Worm (Caenorhabditis elegans) whole organism, mixed stage, embryonic: ENCODE measurements around the gene D1086.8.

Experiments
- M03D4.4 ChIP-seq: sonication (generic microtip); optimal IDR thresholded peaks from 2 replicates; lab custom pipeline; 2017; ENCODE audit warnings: mild to moderate bottlenecking, missing genetic modification characterization, missing compliant biosample characterization
- blmp-1 ChIP-seq: fragments of 150-350 bp; optimal IDR thresholded peaks from 2 replicates; lab custom pipeline; 2014; ENCODE audit warnings: missing biosample characterization, missing genetic modification characterization
- ceh-43 ChIP-seq: fragments of 200-800 bp; sonication (Bioruptor generic); optimal IDR thresholded peaks from 2 replicates; lab custom pipeline; 2018; ENCODE audit warnings: mild to moderate bottlenecking, missing genetic modification characterization, moderate library complexity, missing compliant biosample characterization
- ceh-83 ChIP-seq: fragments of 200-800 bp; sonication (Bioruptor generic); optimal IDR thresholded peaks from 2 replicates; lab custom pipeline; 2018; ENCODE audit warnings: mild to moderate bottlenecking, missing genetic modification characterization, missing compliant biosample characterization
- ces-1 ChIP-seq: fragments of 150-350 bp; optimal IDR thresholded peaks from 2 replicates; lab custom pipeline; 2014; ENCODE audit warnings: missing biosample characterization, missing genetic modification reagents, missing genetic modification characterization
- cnd-1 ChIP-seq: fragments of 200-800 bp; sonication (Bioruptor generic); optimal IDR thresholded peaks from 2 replicates; lab custom pipeline; 2018; ENCODE audit warnings: mild to moderate bottlenecking, missing genetic modification characterization, missing compliant biosample characterization
- drap-1 ChIP-seq: fragments of 200-800 bp; sonication (Bioruptor generic); optimal IDR thresholded peaks from 3 replicates; lab custom pipeline; 2018; ENCODE audit warnings: mild to moderate bottlenecking, missing genetic modification characterization, missing compliant biosample characterization
- elt-1 ChIP-seq: sonication (generic microtip); optimal IDR thresholded peaks from 2 replicates; lab custom pipeline; 2017; ENCODE audit warnings: missing genetic modification characterization, mild to moderate bottlenecking, missing compliant biosample characterization, antibody characterized with exemption, moderate library complexity, borderline replicate concordance; ENCODE audit not compliant: insufficient read depth
- elt-3 ChIP-seq: fragments of 150-350 bp; optimal IDR thresholded peaks from 2 replicates; lab custom pipeline; 2014; ENCODE audit warnings: missing biosample characterization, missing genetic modification characterization
- flh-1 ChIP-seq: fragments of 200-800 bp; sonication (Bioruptor generic); optimal IDR thresholded peaks from 2 replicates; lab custom pipeline; 2018; ENCODE audit warnings: mild to moderate bottlenecking, missing genetic modification characterization, moderate library complexity, missing compliant biosample characterization
- ham-2 ChIP-seq: fragments of 200-800 bp; sonication (Bioruptor generic); optimal IDR thresholded peaks from 2 replicates; lab custom pipeline; 2018; ENCODE audit warnings: mild to moderate bottlenecking, missing genetic modification characterization, missing compliant biosample characterization
- hlh-1 ChIP-seq: fragments of 150-350 bp; optimal IDR thresholded peaks from 2 replicates; lab custom pipeline; 2014; ENCODE audit warnings: missing biosample characterization, missing genetic modification reagents, missing genetic modification characterization
- lin-13 ChIP-seq: fragments of 150-350 bp; optimal IDR thresholded peaks from 2 replicates; lab custom pipeline; 2014; ENCODE audit warnings: missing biosample characterization, missing genetic modification characterization
- mls-2 ChIP-seq: sonication (generic microtip); optimal IDR thresholded peaks from 2 replicates; lab custom pipeline; 2016; ENCODE audit warnings: mild to moderate bottlenecking, missing genetic modification characterization, moderate library complexity, missing compliant biosample characterization
- nhr-12 ChIP-seq: fragments of 150-350 bp; optimal IDR thresholded peaks from 2 replicates; lab custom pipeline; 2014; ENCODE audit warnings: missing biosample characterization, missing genetic modification characterization
- nhr-2 ChIP-seq: fragments of 150-350 bp; optimal IDR thresholded peaks from 2 replicates; lab custom pipeline; 2014; ENCODE audit warnings: missing biosample characterization, missing genetic modification characterization
- nhr-237 ChIP-seq: fragments of 150-350 bp; optimal IDR thresholded peaks from 2 replicates; lab custom pipeline; 2014; ENCODE audit warnings: missing biosample characterization, missing genetic modification characterization
- pha-4 ChIP-seq: fragments of 150-350 bp; optimal IDR thresholded peaks from 2 replicates; lab custom pipeline; 2018; ENCODE audit warnings: missing biosample characterization, missing genetic modification reagents, missing genetic modification characterization
- sptf-1 ChIP-seq: sonication (generic microtip); optimal IDR thresholded peaks from 2 replicates; lab custom pipeline; 2017; ENCODE audit warnings: mild to moderate bottlenecking, missing genetic modification characterization, moderate library complexity, missing compliant biosample characterization
- tbx-8 ChIP-seq: fragments of 200-800 bp; sonication (Bioruptor generic); optimal IDR thresholded peaks from 2 replicates; lab custom pipeline; 2018; ENCODE audit warnings: mild to moderate bottlenecking, missing genetic modification characterization, moderate library complexity, missing compliant biosample characterization
- unc-120 ChIP-seq: sonication (generic microtip); optimal IDR thresholded peaks from 2 replicates; lab custom pipeline; 2017; ENCODE audit warnings: missing genetic modification characterization, missing compliant biosample characterization; ENCODE audit not compliant: poor library complexity, severe bottlenecking
- unc-39 ChIP-seq: fragments of 150-350 bp; optimal IDR thresholded peaks from 2 replicates; lab custom pipeline; 2014; ENCODE audit warnings: missing biosample characterization, missing genetic modification characterization
- zip-8 ChIP-seq: fragments of 150-350 bp; optimal IDR thresholded peaks from 2 replicates; lab custom pipeline; 2014; ENCODE audit warnings: missing biosample characterization, missing genetic modification characterization
- ztf-11 ChIP-seq: fragments of 150-350 bp; optimal IDR thresholded peaks from 2 replicates; lab custom pipeline; 2014; ENCODE audit warnings: missing biosample characterization, missing genetic modification characterization

D1086.8 gene

DNA sequence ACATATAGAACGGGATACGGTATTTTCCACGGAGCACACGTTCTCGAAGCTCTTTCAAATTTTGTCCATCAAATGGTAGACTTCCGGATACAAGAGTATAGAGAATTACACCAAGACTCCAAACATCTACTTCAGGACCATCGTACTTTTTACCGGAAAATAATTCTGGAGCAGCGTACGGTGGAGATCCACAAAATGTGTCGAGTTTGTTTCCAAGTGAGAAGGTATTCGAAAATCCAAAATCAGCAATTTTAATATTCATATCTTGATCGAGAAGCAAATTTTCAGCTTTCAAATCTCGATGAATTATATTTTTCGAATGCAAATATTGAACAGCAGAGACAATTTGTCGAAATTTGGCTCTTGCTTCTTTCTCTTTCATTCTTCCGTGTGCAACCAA lies 29.3 kb downstream of the D1086.8 start:
- TF ChIP-seq pha-4 (tag; lab: Kevin White, UChicago) (no peak), zip-8 (tag; lab: Kevin White, UChicago) (no peak), unc-39 (tag; lab: Kevin White, UChicago) (no peak), elt-3 (tag; lab: Kevin White, UChicago) (no peak), hlh-1 (tag; lab: Kevin White, UChicago) (no peak), blmp-1 (no peak), nhr-2 (tag; lab: Kevin White, UChicago) (no peak), elt-1 (tag; lab: Kevin White, UChicago) (no peak), ceh-43 (no peak), cnd-1 (tag; lab: Kevin White, UChicago) (no peak), nhr-12 (tag; lab: Kevin White, UChicago) (no peak), unc-120 (tag; lab: Kevin White, UChicago) (no peak), flh-1 (GFP tag; lab: Kevin White, UChicago) (no peak), ham-2 (GFP tag; lab: Kevin White, UChicago) (no peak), ceh-83 (GFP tag; lab: Kevin White, UChicago) (no peak), nhr-237 (tag; lab: Kevin White, UChicago) (no peak), drap-1 (GFP tag; lab: Kevin White, UChicago) (no peak)

DNA sequence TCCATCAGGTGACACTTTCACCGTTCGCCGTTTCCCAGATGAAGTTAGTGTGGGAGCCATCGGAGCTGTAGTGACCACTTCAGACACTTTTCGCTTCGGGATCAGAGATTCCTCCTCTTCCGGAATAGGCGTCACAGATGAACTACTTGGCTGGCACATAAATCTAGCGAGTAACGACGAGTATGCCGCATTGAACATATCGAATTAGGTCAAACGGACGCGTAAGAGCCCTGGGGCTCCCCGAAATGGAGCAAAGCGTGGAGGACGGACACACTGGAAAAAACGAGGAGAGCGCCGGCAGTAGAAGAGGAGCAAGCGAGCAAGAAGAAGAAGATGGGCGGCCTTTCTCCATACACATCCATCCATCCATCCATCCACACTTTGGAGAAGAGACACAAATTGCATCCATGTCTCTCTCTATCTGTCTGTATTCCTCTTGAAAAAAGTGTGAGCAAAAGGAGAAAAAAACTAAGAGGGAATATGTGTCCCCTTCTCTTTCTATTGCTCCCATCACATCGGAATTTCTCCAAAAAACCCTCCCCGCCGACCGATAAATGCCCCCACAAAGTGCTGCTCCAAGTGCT lies 32.5 kb downstream of the D1086.8 start:
- no peak for TF ChIP-seq cnd-1 (tag; lab: Kevin White, UChicago)
- peak; percentile 58 for TF ChIP-seq ces-1 (GFP tag; lab: Kevin White, UChicago)

DNA sequence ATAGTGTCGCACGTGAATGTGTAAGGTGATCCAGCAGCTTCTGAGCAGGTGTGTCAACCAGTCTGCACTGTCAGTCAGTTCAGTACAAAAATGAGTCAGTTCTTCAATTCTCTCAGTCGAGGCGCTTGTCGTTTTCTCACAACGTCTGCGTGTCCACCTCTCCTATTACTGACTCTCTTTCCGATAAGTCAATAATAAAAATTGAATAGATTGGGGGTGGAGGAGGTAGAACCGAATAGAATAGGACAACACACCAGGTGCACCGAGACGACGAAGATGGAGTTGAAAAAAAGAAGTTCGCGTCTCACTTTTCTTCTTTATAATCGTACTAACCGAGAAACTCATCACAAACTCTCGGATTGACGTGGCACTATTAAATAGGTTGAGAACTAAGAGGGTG lies 33.9 kb downstream of the D1086.8 start:
- TF ChIP-seq ces-1 (GFP tag; lab: Kevin White, UChicago) (peak; percentile 80), cnd-1 (tag; lab: Kevin White, UChicago) (no peak), lin-13 (tag; lab: Kevin White, UChicago) (no peak)
- TF ChIP-seq, all 35 proteins: peak for 1

DNA sequence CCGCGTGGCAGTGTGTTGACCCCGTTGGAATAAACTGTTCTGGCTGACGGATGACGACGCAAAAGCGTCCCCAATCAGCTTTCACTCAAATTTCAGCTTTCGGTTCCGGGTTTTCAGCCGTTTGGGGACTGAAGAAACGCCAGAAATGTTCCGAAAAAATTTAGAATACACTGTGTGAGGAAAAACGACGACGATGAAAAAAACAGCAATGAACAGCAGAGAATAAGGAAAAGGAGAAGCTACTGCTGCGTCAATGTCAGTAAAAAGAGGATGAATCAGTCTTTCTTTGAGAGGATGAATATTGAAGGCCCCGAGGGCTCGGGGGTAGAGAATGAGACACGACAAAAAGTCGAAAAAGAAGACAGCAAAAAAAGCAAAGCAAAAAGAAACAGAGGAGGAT lies 35.0 kb downstream of the D1086.8 start:
- TF ChIP-seq lin-13 (tag; lab: Kevin White, UChicago) (no peak), sptf-1 (tag; lab: Kevin White, UChicago) (peak; percentile 25)
- TF ChIP-seq, all 35 proteins: peak for 1

DNA sequence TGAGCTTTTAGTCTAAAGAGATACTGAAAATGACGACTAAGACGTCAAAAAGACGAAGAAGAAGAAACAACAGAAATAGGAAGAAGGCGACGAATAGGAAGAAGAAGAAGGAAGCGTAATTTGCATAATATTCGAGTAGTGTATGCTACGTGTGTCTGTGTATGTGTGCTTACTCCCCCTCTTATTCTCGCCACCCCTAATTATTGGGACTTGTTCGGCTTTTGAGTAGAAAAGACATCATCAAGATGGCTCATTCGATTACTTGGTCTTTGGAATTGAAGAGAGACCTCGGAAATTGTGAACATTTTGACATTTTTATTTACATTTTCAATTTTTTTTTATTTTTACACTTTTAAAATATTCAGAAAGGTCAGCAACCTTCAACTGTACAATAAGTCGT lies 36.3 kb downstream of the D1086.8 start:
- TF ChIP-seq sptf-1 (tag; lab: Kevin White, UChicago), result peak; percentile 20
- peak; percentile 93 for TF ChIP-seq ces-1 (GFP tag; lab: Kevin White, UChicago)
- no peak for TF ChIP-seq tbx-8 (GFP tag; lab: Kevin White, UChicago)

DNA sequence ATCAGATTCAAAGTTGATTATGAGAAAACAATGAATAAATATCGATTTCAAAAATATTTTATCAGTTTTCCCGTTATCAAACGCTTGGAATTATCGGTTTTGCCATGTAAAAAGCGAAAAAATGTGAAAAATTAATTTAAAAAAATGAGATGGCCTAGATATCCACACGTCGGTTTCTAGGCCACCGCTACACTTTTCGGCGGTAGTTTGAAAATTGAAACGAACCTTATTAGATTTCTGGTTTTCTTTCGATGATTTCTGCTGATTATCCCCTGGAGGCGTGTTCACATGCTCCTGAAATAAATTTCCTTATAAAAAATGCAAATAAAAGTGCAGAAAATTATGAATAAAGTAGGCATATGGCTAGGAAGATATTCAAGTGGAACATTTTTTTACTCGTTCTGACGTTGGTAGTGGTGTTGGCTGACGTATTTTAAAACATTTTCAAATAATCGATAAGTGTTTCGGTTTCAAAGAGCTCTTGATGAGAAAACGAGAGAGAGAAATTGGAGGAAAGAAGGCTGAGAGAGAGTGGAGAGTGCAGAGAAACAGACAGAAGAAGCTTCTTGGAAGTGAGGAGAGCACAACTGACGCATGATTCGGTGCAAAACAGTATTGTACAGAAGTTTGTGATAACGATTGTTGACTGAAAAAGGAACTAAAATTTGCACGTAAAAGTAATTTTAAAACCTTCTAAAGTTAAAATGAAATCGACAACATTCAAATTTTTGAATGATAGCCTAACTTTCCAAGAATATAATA lies 39.3 kb downstream of the D1086.8 start:
- no peak for TF ChIP-seq ztf-11 (tag; lab: Kevin White, UChicago)
- no peak for TF ChIP-seq unc-39 (tag; lab: Kevin White, UChicago)
- no peak for TF ChIP-seq M03D4.4 (tag; lab: Kevin White, UChicago)
- peak; percentile 20 for TF ChIP-seq hlh-1 (tag; lab: Kevin White, UChicago)
- no peak for TF ChIP-seq mls-2 (tag; lab: Kevin White, UChicago)
- TF ChIP-seq ces-1 (GFP tag; lab: Kevin White, UChicago), result peak; percentile 16
- no peak for TF ChIP-seq ceh-83 (GFP tag; lab: Kevin White, UChicago)
